Worm (Caenorhabditis elegans) whole organism, L4 larva: ENCODE measurements around the gene gtf-2H2C.

Experiments
- F26F4.8 ChIP-seq: fragments of 200-800 bp; sonication (Bioruptor generic); conservative IDR thresholded peaks from 2 replicates; pipeline ENCODE4 v1.3.6; 2022; ENCODE audit warnings: missing genetic modification characterization, missing compliant biosample characterization
- F37D6.2 ChIP-seq: sonication (generic microtip); optimal IDR thresholded peaks from 2 replicates; lab custom pipeline; 2016; ENCODE audit warnings: mild to moderate bottlenecking, missing genetic modification characterization, missing compliant biosample characterization
- T26A8.4 ChIP-seq: fragments of 200-800 bp; sonication (Bioruptor generic); IDR thresholded peaks from 2 replicates; pipeline ENCODE4 v1.3.6; 2022; ENCODE audit warnings: missing genetic modification characterization, missing compliant biosample characterization
- ZK337.2 ChIP-seq: fragments of 200-800 bp; sonication (Bioruptor generic); IDR thresholded peaks from 2 replicates; pipeline ENCODE4 v1.3.6; 2022; ENCODE audit warnings: missing genetic modification reagents, missing genetic modification characterization, missing compliant biosample characterization
- ceh-44 ChIP-seq: fragments of 200-800 bp; sonication (Bioruptor generic); IDR thresholded peaks from 2 replicates; pipeline ENCODE4 v1.3.6; 2022; ENCODE audit warnings: missing genetic modification reagents, missing genetic modification characterization, missing compliant biosample characterization
- ceh-62 ChIP-seq: sonication (generic microtip); optimal IDR thresholded peaks from 2 replicates; lab custom pipeline; 2017; ENCODE audit warnings: missing biosample characterization, missing genetic modification characterization
- ctbp-1 ChIP-seq: fragments of 200-800 bp; sonication (Bioruptor generic); IDR thresholded peaks from 2 replicates; pipeline ENCODE4 v1.3.6; 2022; ENCODE audit warnings: missing genetic modification reagents, missing genetic modification characterization, missing compliant biosample characterization
- dmd-8 ChIP-seq: fragments of 200-800 bp; sonication (Bioruptor generic); IDR thresholded peaks from 2 replicates; pipeline ENCODE4 v1.3.6; 2022; ENCODE audit warnings: missing genetic modification characterization, missing compliant biosample characterization
- dmd-9 ChIP-seq: fragments of 200-800 bp; sonication (Bioruptor generic); IDR thresholded peaks from 2 replicates; pipeline ENCODE4 v1.3.6; 2022; ENCODE audit warnings: missing genetic modification reagents, missing genetic modification characterization, missing compliant biosample characterization
- dpl-1 ChIP-seq: fragments of 150-350 bp; optimal IDR thresholded peaks from 2 replicates; lab custom pipeline; 2014; ENCODE audit warnings: missing biosample characterization, missing genetic modification reagents, missing genetic modification characterization
- duxl-1 ChIP-seq: sonication (generic microtip); optimal IDR thresholded peaks from 2 replicates; lab custom pipeline; 2016; ENCODE audit warnings: mild to moderate bottlenecking, missing genetic modification characterization, moderate library complexity, missing compliant biosample characterization; ENCODE audit not compliant: poor library complexity
- lin-15B ChIP-seq: fragments of 150-350 bp; sonication (generic microtip); optimal IDR thresholded peaks from 3 replicates; lab custom pipeline; 2014; ENCODE audit warnings: missing biosample characterization, missing genetic modification characterization
- mes-2 ChIP-seq: sonication (generic microtip); optimal IDR thresholded peaks from 2 replicates; lab custom pipeline; 2016; ENCODE audit warnings: missing genotype, mild to moderate bottlenecking, missing genetic modification characterization, missing compliant biosample characterization; ENCODE audit not compliant: poor library complexity, severe bottlenecking
- nhr-10 ChIP-seq: fragments of 150-350 bp; optimal IDR thresholded peaks from 2 replicates; lab custom pipeline; 2014; ENCODE audit warnings: missing biosample characterization, missing genetic modification characterization
- nhr-11 ChIP-seq: fragments of 150-350 bp; optimal IDR thresholded peaks from 2 replicates; lab custom pipeline; 2014; ENCODE audit warnings: missing biosample characterization, missing genetic modification characterization
- nhr-237 ChIP-seq: sonication (generic microtip); optimal IDR thresholded peaks from 2 replicates; lab custom pipeline; 2017; ENCODE audit warnings: missing biosample characterization, missing genetic modification characterization
- nhr-28 ChIP-seq: fragments of 150-350 bp; optimal IDR thresholded peaks from 2 replicates; lab custom pipeline; 2014; ENCODE audit warnings: missing biosample characterization, missing genetic modification characterization
- pha-4 ChIP-seq, 2 experiments: fragments of 150-350 bp in 1 of 2; fragments of 200-800 bp in 1 of 2; sonication (Bioruptor generic) in 1 of 2; IDR thresholded peaks in 1 of 2; optimal IDR thresholded peaks in 1 of 2; 2 replicates each; pipeline versions ENCODE4 v1.3.6 to Lab custom; 2014 to 2022; ENCODE audit warnings: missing genetic modification characterization in 2 of 2, missing genetic modification reagents in 2 of 2, missing biosample characterization in 1 of 2, missing compliant biosample characterization in 1 of 2
- rbr-2 ChIP-seq: sonication (generic microtip); optimal IDR thresholded peaks from 2 replicates; lab custom pipeline; 2016; ENCODE audit warnings: missing genotype, missing genetic modification characterization, missing compliant biosample characterization
- set-16 ChIP-seq: fragments of 200-800 bp; sonication (Bioruptor generic); IDR thresholded peaks from 2 replicates; pipeline ENCODE4 v1.3.6; 2022; ENCODE audit warnings: missing genetic modification reagents, missing genetic modification characterization, missing compliant biosample characterization
- skn-1 ChIP-seq: fragments of 150-350 bp; optimal IDR thresholded peaks from 2 replicates; lab custom pipeline; 2014; ENCODE audit warnings: missing biosample characterization, missing genetic modification characterization
- snpc-1.2 ChIP-seq: fragments of 200-800 bp; sonication (Bioruptor generic); IDR thresholded peaks from 2 replicates; pipeline ENCODE4 v1.3.6; 2022; ENCODE audit warnings: missing genetic modification reagents, missing genetic modification characterization, missing compliant biosample characterization
- spr-3 ChIP-seq: fragments of 200-800 bp; sonication (Bioruptor generic); optimal IDR thresholded peaks from 2 replicates; lab custom pipeline; 2018; ENCODE audit warnings: mild to moderate bottlenecking, missing genetic modification characterization, missing compliant biosample characterization
- tra-1 ChIP-seq: fragments of 200-800 bp; sonication (Bioruptor generic); IDR thresholded peaks from 2 replicates; pipeline ENCODE4 v1.3.6; 2022; ENCODE audit warnings: missing genetic modification reagents, missing genetic modification characterization, missing compliant biosample characterization
- unc-130 ChIP-seq: sonication (generic microtip); optimal IDR thresholded peaks from 2 replicates; lab custom pipeline; 2016; ENCODE audit warnings: missing genetic modification reagents, missing genetic modification characterization, missing compliant biosample characterization
- unc-62 ChIP-seq, 3 experiments: fragments of 150-350 bp in 1 of 3; sonication (generic microtip); optimal IDR thresholded peaks in 2 of 3; peaks in 1 of 3; 1 replicate in 1 of 3; 2 replicates in 2 of 3; lab custom pipeline; 2014 to 2017; ENCODE audit warnings: missing biosample characterization in 3 of 3, missing genetic modification characterization in 3 of 3, missing genetic modification reagents in 3 of 3, missing genotype in 1 of 3
- vab-7 ChIP-seq: fragments of 200-800 bp; sonication (Bioruptor generic); IDR thresholded peaks from 2 replicates; pipeline ENCODE4 v1.3.6; 2022; ENCODE audit warnings: missing genetic modification reagents, missing genetic modification characterization, missing compliant biosample characterization
- zip-11 ChIP-seq: fragments of 200-800 bp; sonication (Bioruptor generic); IDR thresholded peaks from 2 replicates; pipeline ENCODE4 v1.3.6; 2022; ENCODE audit warnings: missing genetic modification characterization, missing compliant biosample characterization
- zip-2 ChIP-seq: fragments of 150-350 bp; optimal IDR thresholded peaks from 2 replicates; lab custom pipeline; 2014; ENCODE audit warnings: missing biosample characterization, missing genetic modification characterization
- ztf-11 ChIP-seq: fragments of 150-350 bp; optimal IDR thresholded peaks from 2 replicates; lab custom pipeline; 2014; ENCODE audit warnings: missing biosample characterization, missing genetic modification characterization

gtf-2H2C gene

ce11 chrIII:10069278-10069677 lies 21.3 kb downstream of the gtf-2H2C start, which contains the start of gene T16G12.6:
TSS of gene T16G12.6 (plus strand) at chrIII:10069578.
- TF ChIP-seq zip-11 (no peak), nhr-11 (no peak), nhr-28 (tag; lab: Kevin White, UChicago) (no peak)

- TF ChIP-seq ztf-11 = no peak
- peak; percentile 70 for TF ChIP-seq ZK337.2 (GFP tag; lab: Robert Waterston, UW)
- TF ChIP-seq dpl-1 = peak; percentile 68
- TF ChIP-seq rbr-2 (tag; lab: Kevin White, UChicago) = peak; percentile 28
- peak; percentile 45; the same call in 1 of the 2 replicates for TF ChIP-seq dmd-9
- TF ChIP-seq unc-130 (GFP tag; lab: Kevin White, UChicago) = peak; percentile 74
- 0 out of 2 replicates have a peak, but pooled peaks have one; percentile 5 for TF ChIP-seq tra-1 (GFP tag; lab: Robert Waterston, UW)
- no peak for TF ChIP-seq ctbp-1 (GFP tag; lab: Robert Waterston, UW)
- no peak for TF ChIP-seq F26F4.8
- TF ChIP-seq ceh-44 = peak; percentile 24; the same call in 1 of the 2 replicates
- no peak for TF ChIP-seq dmd-8 (GFP tag; lab: Robert Waterston, UW)
- TF ChIP-seq mes-2 = peak; percentile 98
Measured at ce11 chrIII:10064140-10064539, 26.4 kb downstream of the gtf-2H2C start, which contains the start of gene ekl-6. TSS of gene ekl-6 (plus strand) at chrIII:10064404.

- no peak for TF ChIP-seq snpc-1.2
- TF ChIP-seq spr-3 (GFP tag; lab: Kevin White, UChicago) = no peak
- TF ChIP-seq zip-2 = no peak
- no peak for TF ChIP-seq vab-7 (GFP tag; lab: Robert Waterston, UW)
- TF ChIP-seq skn-1 (tag; lab: Kevin White, UChicago) = no peak
- no peak for TF ChIP-seq T26A8.4 (GFP tag; lab: Robert Waterston, UW)
- no peak for TF ChIP-seq ctbp-1 (GFP tag; lab: Robert Waterston, UW)
- no peak for TF ChIP-seq F26F4.8
- no peak for TF ChIP-seq duxl-1 (tag; lab: Kevin White, UChicago)
Measured at ce11 chrIII:10060573-10060972, 30.0 kb downstream of the gtf-2H2C start, which contains the start of gene T16G12.13. TSS of gene T16G12.13 (plus strand) at chrIII:10060865.

ce11 chrIII:10059002-10059401 lies 31.6 kb downstream of the gtf-2H2C start, which contains the start of gene T16G12.8:
TSS of gene T16G12.8 (plus strand) at chrIII:10059302.
- no peak for TF ChIP-seq nhr-10 (tag; lab: Kevin White, UChicago)
- TF ChIP-seq dpl-1 = no peak
- no peak for TF ChIP-seq ceh-62 (tag; lab: Kevin White, UChicago)
- TF ChIP-seq pha-4 (GFP tag; IDR thresholded peaks at IDR 0.05; lab: Robert Waterston, UW) = no peak
- TF ChIP-seq pha-4 (tag; optimal IDR thresholded peaks at IDR 0.05; lab: Kevin White, UChicago) = no peak

- no peak for TF ChIP-seq T26A8.4 (GFP tag; lab: Robert Waterston, UW)
- TF ChIP-seq zip-11 = no peak
- TF ChIP-seq set-16 = no peak
- peak in 1 of 2 experiments; percentile 11 for TF ChIP-seq unc-62 (GFP tag; optimal IDR thresholded peaks at IDR 0.05 in 1 of 2; lab: Kevin White, UChicago)
- no peak for TF ChIP-seq unc-62 (tag; optimal IDR thresholded peaks at IDR 0.05; lab: Kevin White, UChicago)
- no peak for TF ChIP-seq ztf-11
- TF ChIP-seq, all 104 proteins: peak for 1
Measured at ce11 chrIII:10057518-10057917, 33.1 kb downstream of the gtf-2H2C start, which contains the start of gene T16G12.4. TSS of gene T16G12.4 (plus strand) at chrIII:10057818.

- no peak for TF ChIP-seq nhr-237 (tag; lab: Kevin White, UChicago)
- TF ChIP-seq dpl-1 = no peak
- no peak for TF ChIP-seq ctbp-1 (GFP tag; lab: Robert Waterston, UW)
- no peak for TF ChIP-seq lin-15B (tag; lab: Kevin White, UChicago)
- TF ChIP-seq F37D6.2 (tag; lab: Kevin White, UChicago) = no peak
- TF ChIP-seq, all 104 proteins: peak for 0
Measured at ce11 chrIII:10056033-10056432, 34.6 kb downstream of the gtf-2H2C start, which contains the start of gene T16G12.10. TSS of gene T16G12.10 (minus strand) at chrIII:10056133.
